Fruit fly (Drosophila melanogaster): ENCODE results near the gene Pdp1.

Gene Pdp1

DNA sequence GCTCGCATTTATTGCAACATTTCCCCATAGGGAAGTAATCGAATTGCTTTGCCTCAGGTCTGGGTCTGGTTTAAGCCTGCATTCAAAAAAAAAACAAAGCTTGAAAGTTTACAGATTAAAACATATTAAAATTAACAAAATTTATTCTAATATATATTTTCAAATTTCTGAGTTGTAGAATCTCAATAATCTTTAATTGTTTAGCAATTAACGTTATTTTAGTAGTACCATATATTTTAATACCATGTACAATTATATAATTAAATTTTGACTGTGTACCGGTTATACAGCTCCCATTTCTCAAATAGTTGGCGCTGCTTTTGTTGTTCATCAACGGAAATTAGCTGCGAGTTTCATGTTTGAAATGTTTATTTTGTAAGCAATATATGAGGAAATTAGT, 56.2 kb downstream of the Pdp1 start:
- TF ChIP-seq Mio (GFP tag; optimal IDR thresholded peaks at IDR 0.05) (no peak), pan (optimal IDR thresholded peaks at IDR 0.05) (no peak), h (GFP tag; optimal IDR thresholded peaks at IDR 0.05) (no peak), foxo (GFP tag; optimal IDR thresholded peaks at IDR 0.05) (no peak), Vsx2 (GFP tag; optimal IDR thresholded peaks at IDR 0.05; ENCODE audit: partially characterized antibody) (no peak)

DNA sequence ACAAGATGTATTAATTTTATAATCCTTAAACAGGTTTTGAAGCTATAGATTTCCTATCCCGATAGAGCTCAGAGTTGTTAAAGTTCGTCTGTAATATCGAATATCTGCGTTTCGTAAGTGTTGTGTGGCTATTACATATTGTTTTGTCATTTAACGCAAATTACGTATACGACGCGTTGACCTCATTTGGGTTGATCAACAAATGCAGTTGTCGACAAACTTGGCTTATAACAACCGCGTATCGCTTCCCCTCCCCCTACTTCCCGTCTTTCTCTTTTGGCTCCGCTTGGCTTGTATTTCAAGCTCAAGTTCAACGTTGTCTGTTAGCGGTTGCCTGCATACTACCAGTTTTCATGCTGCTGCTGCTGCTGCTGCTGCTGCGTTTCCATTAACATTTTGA, 56.7 kb downstream of the Pdp1 start:
- no peak for TF ChIP-seq sage (GFP tag; optimal IDR thresholded peaks at IDR 0.05)
- TF ChIP-seq h (GFP tag; optimal IDR thresholded peaks at IDR 0.05), result no peak
- TF ChIP-seq Rel (GFP tag; optimal IDR thresholded peaks at IDR 0.05), result no peak
- TF ChIP-seq Rel (tag; optimal IDR thresholded peaks at IDR 0.05), result no peak
- peak; percentile 6 for TF ChIP-seq fru (GFP tag; optimal IDR thresholded peaks at IDR 0.05)
- no peak for TF ChIP-seq lola (GFP tag; optimal IDR thresholded peaks at IDR 0.05)

DNA sequence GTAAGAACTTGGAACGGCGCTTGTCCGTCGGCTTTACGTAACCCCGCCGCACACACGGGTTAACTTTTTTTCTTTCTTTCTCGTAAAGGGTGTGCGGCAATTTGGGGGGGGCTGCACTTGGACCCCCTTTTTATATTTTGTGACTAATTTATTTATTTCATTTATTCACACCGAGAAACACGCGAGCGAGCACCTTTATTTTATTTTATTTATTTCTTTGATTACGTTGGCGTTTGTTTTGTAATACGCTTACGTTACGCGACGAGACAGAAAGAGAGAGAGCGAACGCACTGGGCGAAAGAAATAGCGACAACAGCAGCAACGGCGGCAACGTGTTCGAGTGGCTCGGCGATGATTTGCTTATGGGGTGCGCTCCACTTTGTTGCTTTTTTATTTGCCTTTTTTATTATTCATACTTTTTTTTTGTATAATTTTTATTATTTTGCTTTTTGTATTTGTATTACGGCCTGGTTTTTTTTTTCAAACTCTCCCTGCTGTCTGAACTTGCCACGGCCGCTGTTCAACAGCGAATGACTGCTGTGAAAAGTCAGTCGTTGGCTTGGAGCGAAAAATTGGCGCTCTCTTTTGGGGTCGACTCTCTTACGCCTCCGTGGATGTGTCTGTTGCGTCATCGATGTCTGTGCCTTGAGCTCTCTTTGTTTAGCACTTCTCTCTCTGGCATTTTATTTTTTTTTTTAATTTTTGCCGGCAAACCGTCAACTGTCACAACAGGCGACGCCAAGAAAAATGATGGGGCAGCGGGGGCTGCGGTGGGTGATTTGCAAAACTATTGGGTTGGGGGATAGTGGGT, 57.7 kb downstream of the Pdp1 start, which contains the start of gene CG32369:
Gene CG32369 (minus strand): TSS at position 537 of the 811 bp plus-strand sequence.
- no peak for TF ChIP-seq GATAd (GFP tag; optimal IDR thresholded peaks at IDR 0.05)
- TF ChIP-seq dl (GFP tag; optimal IDR thresholded peaks at IDR 0.05; ENCODE audit: insufficient read depth in 1 of 2, partially characterized antibody in 2 of 2), result peak in 1 of 2 experiments; percentile 66
- TF ChIP-seq usp (GFP tag; optimal IDR thresholded peaks at IDR 0.05), result no peak
- no peak for TF ChIP-seq Mio (GFP tag; optimal IDR thresholded peaks at IDR 0.05)
- TF ChIP-seq h (GFP tag; optimal IDR thresholded peaks at IDR 0.05), result peak; percentile 68
- no peak for TF ChIP-seq N (GFP tag; optimal IDR thresholded peaks at IDR 0.05)
- TF ChIP-seq Vsx2 (GFP tag; optimal IDR thresholded peaks at IDR 0.05; ENCODE audit: partially characterized antibody), result peak; percentile 64
- no peak for TF ChIP-seq Myc (optimal IDR thresholded peaks at IDR 0.05)
- peak; percentile 68 for TF ChIP-seq br (GFP tag; optimal IDR thresholded peaks at IDR 0.05)
- peak; percentile 90 for TF ChIP-seq Sp1 (GFP tag; optimal IDR thresholded peaks at IDR 0.05)
- TF ChIP-seq pan (optimal IDR thresholded peaks at IDR 0.05), result no peak
- peak; percentile 35 for TF ChIP-seq ey (GFP tag; optimal IDR thresholded peaks at IDR 0.05)
- peak; percentile 66 for TF ChIP-seq rgr (GFP tag; optimal IDR thresholded peaks at IDR 0.05)
- TF ChIP-seq brk (GFP tag; optimal IDR thresholded peaks at IDR 0.05), result peak; percentile 79
- peak; percentile 67 for TF ChIP-seq Hr83 (GFP tag; optimal IDR thresholded peaks at IDR 0.05; ENCODE audit: poor library complexity, severe bottlenecking)
- peak; percentile 81 for TF ChIP-seq sage (GFP tag; optimal IDR thresholded peaks at IDR 0.05)
- TF ChIP-seq OdsH (GFP tag; optimal IDR thresholded peaks at IDR 0.05), result peak; percentile 45
- no peak for TF ChIP-seq lola (GFP tag; optimal IDR thresholded peaks at IDR 0.05)
- TF ChIP-seq sv (GFP tag; optimal IDR thresholded peaks at IDR 0.05), result no peak
- TF ChIP-seq Hr78 (GFP tag; optimal IDR thresholded peaks at IDR 0.05), result no peak
- peak; percentile 54 for TF ChIP-seq psq (GFP tag; optimal IDR thresholded peaks at IDR 0.05)
- peak; percentile 83 for TF ChIP-seq fru (GFP tag; optimal IDR thresholded peaks at IDR 0.05)
- peak; percentile 79 for TF ChIP-seq jim (GFP tag; optimal IDR thresholded peaks at IDR 0.05)
- no peak for TF ChIP-seq woc (GFP tag; optimal IDR thresholded peaks at IDR 0.05)
- TF ChIP-seq Jra (GFP tag; optimal IDR thresholded peaks at IDR 0.05), result peak; percentile 65
- peak; percentile 48 for TF ChIP-seq tai (GFP tag; optimal IDR thresholded peaks at IDR 0.05)
- TF ChIP-seq foxo (GFP tag; optimal IDR thresholded peaks at IDR 0.05), result peak in 1 of 2 experiments; percentile 56
- no peak for TF ChIP-seq CG32264 (GFP tag; optimal IDR thresholded peaks at IDR 0.05)
- TF ChIP-seq Abd-B (GFP tag; optimal IDR thresholded peaks at IDR 0.05), result no peak
- peak; percentile 40 for TF ChIP-seq Hnf4 (GFP tag; optimal IDR thresholded peaks at IDR 0.05)
- peak; percentile 91 for TF ChIP-seq Rel (GFP tag; optimal IDR thresholded peaks at IDR 0.05)
- TF ChIP-seq Rel (tag; optimal IDR thresholded peaks at IDR 0.05), result no peak
- peak; percentile 83 for TF ChIP-seq Dif (GFP tag; optimal IDR thresholded peaks at IDR 0.05; ENCODE audit: partially characterized antibody)
- no peak for TF ChIP-seq dsf (GFP tag; optimal IDR thresholded peaks at IDR 0.05; ENCODE audit: borderline replicate concordance)
- TF ChIP-seq CG9705 (GFP tag; optimal IDR thresholded peaks at IDR 0.05), result no peak
- TF ChIP-seq CrebA (GFP tag; optimal IDR thresholded peaks at IDR 0.05; ENCODE audit: borderline replicate concordance), result peak; percentile 88
- TF ChIP-seq dmrt93B (GFP tag; optimal IDR thresholded peaks at IDR 0.05), result no peak
- TF ChIP-seq Dfd (GFP tag; optimal IDR thresholded peaks at IDR 0.05), result no peak

All from whole organism, wandering third instar larva.